Worm (Caenorhabditis elegans) whole organism, L1 larva: ENCODE results near the gene F52G3.8.
A peak's percentile ranks its signal among the peaks of the same experiment; 100 is the strongest.

ENCODE experiments used
- aha-1 ChIP-seq: fragments of 150-350 bp; optimal IDR thresholded peaks from 2 replicates; lab custom pipeline; 2014; ENCODE audit warnings: missing biosample characterization, missing genetic modification characterization
- ama-1 ChIP-seq: fragments of 150-350 bp; optimal IDR thresholded peaks from 2 replicates; lab custom pipeline; 2014
- ceh-82 ChIP-seq, 3 experiments: fragments of 150-350 bp in 1 of 3; sonication (generic microtip) in 2 of 3; optimal IDR thresholded peaks; 2 replicates each; lab custom pipeline; 2014 to 2017; ENCODE audit warnings: missing biosample characterization in 3 of 3, missing genetic modification characterization in 3 of 3
- dsc-1 ChIP-seq: sonication (generic microtip); optimal IDR thresholded peaks from 2 replicates; lab custom pipeline; 2016; ENCODE audit warnings: mild to moderate bottlenecking, missing genetic modification characterization, missing compliant biosample characterization
- efl-1 ChIP-seq, 4 experiments: fragments of 150-350 bp; optimal IDR thresholded peaks in 3 of 4; peaks in 1 of 4; 1 replicate in 1 of 4; 2 replicates in 3 of 4; lab custom pipeline; 2014; ENCODE audit warnings: missing biosample characterization in 2 of 4, missing genetic modification characterization in 2 of 4, missing genetic modification reagents in 2 of 4
- efl-3 ChIP-seq: fragments of 200-800 bp; sonication (Bioruptor generic); optimal IDR thresholded peaks from 2 replicates; lab custom pipeline; 2018; ENCODE audit warnings: mild to moderate bottlenecking, missing genetic modification characterization, missing compliant biosample characterization
- elt-3 ChIP-seq, 6 experiments: fragments of 150-350 bp in 1 of 6; sonication (generic microtip); optimal IDR thresholded peaks; 2 replicates each; lab custom pipeline; 2017 to 2018; ENCODE audit warnings: missing biosample characterization in 6 of 6, missing genetic modification characterization in 6 of 6, inconsistent platforms in 1 of 6
- fkh-4 ChIP-seq: sonication (generic microtip); optimal IDR thresholded peaks from 2 replicates; lab custom pipeline; 2016; ENCODE audit warnings: missing compliant biosample characterization, missing genetic modification characterization, borderline replicate concordance
- fkh-8 ChIP-seq: sonication (generic microtip); optimal IDR thresholded peaks from 2 replicates; lab custom pipeline; 2016; ENCODE audit warnings: mild to moderate bottlenecking, missing genetic modification characterization, missing compliant biosample characterization
- grh-1 ChIP-seq: fragments of 200-800 bp; sonication (Bioruptor generic); IDR thresholded peaks from 2 replicates; pipeline ENCODE4 v1.3.6; 2022; ENCODE audit warnings: missing genetic modification reagents, missing genetic modification characterization, missing compliant biosample characterization
- hlh-17 ChIP-seq: fragments of 200-800 bp; sonication (Bioruptor generic); optimal IDR thresholded peaks from 2 replicates; lab custom pipeline; 2018; ENCODE audit warnings: missing genetic modification characterization, mild to moderate bottlenecking, missing compliant biosample characterization, moderate library complexity, borderline replicate concordance
- hpl-2 ChIP-seq: fragments of 150-350 bp; optimal IDR thresholded peaks from 2 replicates; lab custom pipeline; 2014; ENCODE audit warnings: missing biosample characterization, missing genetic modification reagents, missing genetic modification characterization
- jun-1 ChIP-seq: fragments of 150-350 bp; optimal IDR thresholded peaks from 2 replicates; lab custom pipeline; 2014; ENCODE audit warnings: missing biosample characterization, missing genetic modification reagents, missing genetic modification characterization
- lin-15B ChIP-seq: fragments of 150-350 bp; sonication (generic microtip); optimal IDR thresholded peaks from 3 replicates; lab custom pipeline; 2014; ENCODE audit warnings: missing biosample characterization, missing genetic modification characterization
- lin-35 ChIP-seq, 2 experiments: fragments of 150-350 bp; optimal IDR thresholded peaks; 2 replicates each; lab custom pipeline; 2014; ENCODE audit warnings: missing biosample characterization in 2 of 2, missing genetic modification characterization in 2 of 2, missing genetic modification reagents in 2 of 2
- lsy-2 ChIP-seq, 2 experiments: fragments of 150-350 bp; optimal IDR thresholded peaks; 2 replicates each; lab custom pipeline; 2014; ENCODE audit warnings: missing biosample characterization in 2 of 2, missing genetic modification characterization in 2 of 2
- mab-9 ChIP-seq: fragments of 200-800 bp; sonication (Bioruptor generic); IDR thresholded peaks from 2 replicates; pipeline ENCODE4 v1.3.6; 2022; ENCODE audit warnings: missing genetic modification reagents, missing genetic modification characterization, missing compliant biosample characterization
- mdl-1 ChIP-seq, 2 experiments: fragments of 150-350 bp; optimal IDR thresholded peaks; 2 replicates each; lab custom pipeline; 2014 to 2017; ENCODE audit warnings: missing biosample characterization in 2 of 2, missing genetic modification characterization in 2 of 2, inconsistent platforms in 1 of 2
- mef-2 ChIP-seq: fragments of 150-350 bp; optimal IDR thresholded peaks from 2 replicates; lab custom pipeline; 2014; ENCODE audit warnings: missing biosample characterization, missing genetic modification characterization
- nhr-28 ChIP-seq: fragments of 150-350 bp; optimal IDR thresholded peaks from 2 replicates; lab custom pipeline; 2014; ENCODE audit warnings: missing biosample characterization, missing genetic modification characterization
- nhr-47 ChIP-seq: sonication (generic microtip); optimal IDR thresholded peaks from 2 replicates; lab custom pipeline; 2016; ENCODE audit warnings: mild to moderate bottlenecking, missing genetic modification characterization, moderate library complexity, missing compliant biosample characterization
- nhr-76 ChIP-seq: sonication (generic microtip); optimal IDR thresholded peaks from 2 replicates; lab custom pipeline; 2017; ENCODE audit warnings: missing biosample characterization, missing genetic modification characterization
- nhr-90 ChIP-seq: sonication (generic microtip); optimal IDR thresholded peaks from 2 replicates; lab custom pipeline; 2016; ENCODE audit warnings: mild to moderate bottlenecking, missing genetic modification characterization, missing compliant biosample characterization; ENCODE audit not compliant: poor library complexity
- pag-3 ChIP-seq: sonication (generic microtip); optimal IDR thresholded peaks from 2 replicates; lab custom pipeline; 2017; ENCODE audit warnings: missing genetic modification characterization, mild to moderate bottlenecking, missing compliant biosample characterization, antibody characterized with exemption, borderline replicate concordance; ENCODE audit not compliant: insufficient read depth
- pax-3 ChIP-seq: fragments of 200-800 bp; sonication (Bioruptor generic); optimal IDR thresholded peaks from 2 replicates; lab custom pipeline; 2018; ENCODE audit warnings: mild to moderate bottlenecking, missing genetic modification characterization, moderate library complexity, missing compliant biosample characterization
- rnt-1 ChIP-seq: sonication (generic microtip); optimal IDR thresholded peaks from 2 replicates; lab custom pipeline; 2016; ENCODE audit warnings: mild to moderate bottlenecking, missing genetic modification characterization, moderate library complexity, missing compliant biosample characterization
- skn-1 ChIP-seq: fragments of 150-350 bp; optimal IDR thresholded peaks from 2 replicates; lab custom pipeline; 2014; ENCODE audit warnings: missing biosample characterization, missing genetic modification characterization
- sox-4 ChIP-seq: sonication (generic microtip); optimal IDR thresholded peaks from 2 replicates; lab custom pipeline; 2016; ENCODE audit warnings: missing genetic modification characterization, missing compliant biosample characterization
- unc-86 ChIP-seq: sonication (generic microtip); optimal IDR thresholded peaks from 2 replicates; lab custom pipeline; 2016; ENCODE audit warnings: missing genetic modification characterization, missing compliant biosample characterization
- unc-98 ChIP-seq: fragments of 200-800 bp; sonication (Bioruptor generic); IDR thresholded peaks from 2 replicates; pipeline ENCODE4 v1.3.6; 2022; ENCODE audit warnings: missing genetic modification characterization, missing compliant biosample characterization
- vab-15 ChIP-seq: sonication (generic microtip); optimal IDR thresholded peaks from 2 replicates; lab custom pipeline; 2017; ENCODE audit warnings: missing genotype, mild to moderate bottlenecking, missing genetic modification characterization, missing compliant biosample characterization

Gene F52G3.8

ce11 chrX:16960346-16960745 is 7.6 kb upstream of the F52G3.8 start:
- TF ChIP-seq sox-4 (tag; lab: Kevin White, UChicago) = no peak
- TF ChIP-seq pag-3 = no peak
- TF ChIP-seq dsc-1 (tag; lab: Kevin White, UChicago) = peak; percentile 48

ce11 chrX:16958015-16958414 is 5.3 kb upstream of the F52G3.8 start:
- TF ChIP-seq nhr-76 (tag; lab: Kevin White, UChicago) = no peak
- no peak for TF ChIP-seq efl-1 (optimal IDR thresholded peaks at IDR 0.05; lab: Kevin White, UChicago)
- TF ChIP-seq efl-1 (GFP tag; optimal IDR thresholded peaks at IDR 0.05 in 1 of 2; lab: Kevin White, UChicago) = peak in 1 of 2 experiments; percentile 72
- TF ChIP-seq jun-1 (tag; lab: Kevin White, UChicago) = no peak
- peak; percentile 88 for TF ChIP-seq dsc-1 (tag; lab: Kevin White, UChicago)
- no peak for TF ChIP-seq mef-2 (tag; lab: Kevin White, UChicago)
- TF ChIP-seq fkh-4 (tag; lab: Kevin White, UChicago) = peak; percentile 67

- TF ChIP-seq ceh-82 (tag; optimal IDR thresholded peaks at IDR 0.05; lab: Kevin White, UChicago) (no peak), ama-1 (peak; percentile 53), nhr-28 (tag; lab: Kevin White, UChicago) (no peak), elt-3 (tag; optimal IDR thresholded peaks at IDR 0.05; lab: Kevin White, UChicago) (peak in 1 of 6 experiments; percentile 32), skn-1 (peak; percentile 38), lin-15B (tag; lab: Kevin White, UChicago) (peak; percentile 5), efl-1 (optimal IDR thresholded peaks at IDR 0.05; lab: Kevin White, UChicago) (peak in 1 of 2 experiments; percentile 22), efl-1 (GFP tag; optimal IDR thresholded peaks at IDR 0.05 in 1 of 2; lab: Kevin White, UChicago) (peak in 1 of 2 experiments; percentile 76), lin-35 (GFP tag; optimal IDR thresholded peaks at IDR 0.05; lab: Kevin White, UChicago) (peak in 1 of 2 experiments; percentile 4), unc-86 (tag; lab: Kevin White, UChicago) (no peak), hpl-2 (GFP tag; lab: Kevin White, UChicago) (no peak), unc-98 (GFP tag; lab: Robert Waterston, UW) (no peak), fkh-8 (tag; lab: Kevin White, UChicago) (peak; percentile 16), mab-9 (GFP tag; lab: Robert Waterston, UW) (0 out of 2 replicates have a peak, but pooled peaks have one; percentile 20), lsy-2 (tag; optimal IDR thresholded peaks at IDR 0.05; lab: Kevin White, UChicago) (peak in 1 of 2 experiments; percentile 30), nhr-47 (tag; lab: Kevin White, UChicago) (peak; percentile 19), rnt-1 (tag; lab: Kevin White, UChicago) (peak; percentile 36), hlh-17 (no peak), pax-3 (tag; lab: Kevin White, UChicago) (peak; percentile 29), vab-15 (tag; lab: Kevin White, UChicago) (no peak), grh-1 (GFP tag; lab: Robert Waterston, UW) (0 out of 2 replicates have a peak, but pooled peaks have one; percentile 17), nhr-90 (tag; lab: Kevin White, UChicago) (no peak), aha-1 (tag; lab: Kevin White, UChicago) (no peak), nhr-76 (tag; lab: Kevin White, UChicago) (no peak), mdl-1 (tag; optimal IDR thresholded peaks at IDR 0.05; lab: Kevin White, UChicago) (no peak)
These were observed 8.5 kb downstream of the F52G3.8 start for ce11 chrX:16943934-16944914.

ce11 chrX:16942316-16942715 is 10.4 kb downstream of the F52G3.8 start:
- TF ChIP-seq efl-3 (GFP tag; lab: Kevin White, UChicago) (no peak), mdl-1 (tag; optimal IDR thresholded peaks at IDR 0.05; lab: Kevin White, UChicago) (no peak)
